Worm (Caenorhabditis elegans) whole organism, L1 larva: ENCODE results near the gene sdz-19.

Experiments used
- C04F5.9 ChIP-seq: sonication (generic microtip); optimal IDR thresholded peaks from 2 replicates; lab custom pipeline; 2016; ENCODE audit warnings: missing genetic modification characterization, missing compliant biosample characterization
- aha-1 ChIP-seq: fragments of 150-350 bp; optimal IDR thresholded peaks from 2 replicates; lab custom pipeline; 2014; ENCODE audit warnings: missing biosample characterization, missing genetic modification characterization
- ets-5 ChIP-seq: fragments of 200-800 bp; sonication (Bioruptor generic); IDR thresholded peaks from 2 replicates; pipeline ENCODE4 v1.3.6; 2022; ENCODE audit warnings: missing genetic modification characterization, missing compliant biosample characterization
- hlh-17 ChIP-seq: fragments of 200-800 bp; sonication (Bioruptor generic); optimal IDR thresholded peaks from 2 replicates; lab custom pipeline; 2018; ENCODE audit warnings: missing genetic modification characterization, mild to moderate bottlenecking, missing compliant biosample characterization, moderate library complexity, borderline replicate concordance
- jun-1 ChIP-seq: fragments of 150-350 bp; optimal IDR thresholded peaks from 2 replicates; lab custom pipeline; 2014; ENCODE audit warnings: missing biosample characterization, missing genetic modification reagents, missing genetic modification characterization
- lin-39 ChIP-seq: fragments of 150-350 bp; optimal IDR thresholded peaks from 2 replicates; lab custom pipeline; 2014; ENCODE audit warnings: missing biosample characterization, missing genetic modification reagents, missing genetic modification characterization
- nhr-12 ChIP-seq: sonication (generic microtip); optimal IDR thresholded peaks from 2 replicates; lab custom pipeline; 2017; ENCODE audit warnings: missing biosample characterization, missing genetic modification characterization
- nhr-19 ChIP-seq: fragments of 200-800 bp; sonication (Bioruptor generic); conservative IDR thresholded peaks from 2 replicates; pipeline ENCODE4 v1.3.6; 2022; ENCODE audit warnings: missing genetic modification characterization, missing compliant biosample characterization
- nhr-237 ChIP-seq: fragments of 150-350 bp; optimal IDR thresholded peaks from 2 replicates; lab custom pipeline; 2014; ENCODE audit warnings: missing biosample characterization, missing genetic modification characterization
- pqm-1 ChIP-seq: sonication (generic microtip); optimal IDR thresholded peaks from 3 replicates; lab custom pipeline; 2017; ENCODE audit warnings: missing biosample characterization, missing genetic modification characterization
- tbx-2 ChIP-seq: sonication (generic microtip); optimal IDR thresholded peaks from 2 replicates; lab custom pipeline; 2016; ENCODE audit warnings: missing genetic modification characterization, missing compliant biosample characterization
- tlp-1 ChIP-seq: fragments of 150-350 bp; optimal IDR thresholded peaks from 2 replicates; lab custom pipeline; 2014; ENCODE audit warnings: missing biosample characterization, missing genetic modification characterization
- zag-1 ChIP-seq: fragments of 150-350 bp; optimal IDR thresholded peaks from 2 replicates; lab custom pipeline; 2014; ENCODE audit warnings: missing biosample characterization, missing genetic modification characterization

DNA sequence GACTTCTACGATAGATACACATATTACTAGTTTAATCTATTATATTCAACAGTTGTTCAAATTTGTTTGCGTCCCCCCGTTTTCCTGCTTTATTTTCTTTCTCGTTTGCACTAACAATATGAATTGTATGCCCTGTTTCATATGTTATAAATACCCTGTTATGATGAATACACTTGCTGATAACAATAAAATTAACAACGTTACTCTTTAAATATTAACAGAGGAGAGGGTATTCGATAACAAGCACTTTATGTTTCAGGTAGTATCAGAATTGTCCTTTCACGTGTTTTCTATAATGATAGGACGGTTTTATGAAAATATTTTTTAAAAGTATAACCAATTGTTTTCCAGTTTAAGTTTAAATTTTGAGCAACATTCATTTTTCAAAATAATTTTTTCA lies 24.7 kb downstream of the sdz-19 start:
- TF ChIP-seq jun-1 (tag; lab: Kevin White, UChicago): no peak
- TF ChIP-seq pqm-1 (tag; lab: Kevin White, UChicago): no peak
- TF ChIP-seq zag-1 (tag; lab: Kevin White, UChicago): no peak
- no peak for TF ChIP-seq lin-39 (tag; lab: Kevin White, UChicago)
- no peak for TF ChIP-seq tlp-1 (tag; lab: Kevin White, UChicago)
- TF ChIP-seq C04F5.9: no peak
- no peak for TF ChIP-seq ets-5 (GFP tag; lab: Robert Waterston, UW)
- no peak for TF ChIP-seq nhr-237 (tag; lab: Kevin White, UChicago)
- TF ChIP-seq nhr-12 (tag; lab: Kevin White, UChicago): no peak
- no peak for TF ChIP-seq hlh-17 (GFP tag; lab: Kevin White, UChicago)
- TF ChIP-seq aha-1: no peak
- no peak for TF ChIP-seq nhr-19
- no peak for TF ChIP-seq tbx-2 (tag; lab: Kevin White, UChicago)
